Fruit fly (Drosophila melanogaster): ENCODE results near the gene PRL-1.

The PRL-1 gene

DNA sequence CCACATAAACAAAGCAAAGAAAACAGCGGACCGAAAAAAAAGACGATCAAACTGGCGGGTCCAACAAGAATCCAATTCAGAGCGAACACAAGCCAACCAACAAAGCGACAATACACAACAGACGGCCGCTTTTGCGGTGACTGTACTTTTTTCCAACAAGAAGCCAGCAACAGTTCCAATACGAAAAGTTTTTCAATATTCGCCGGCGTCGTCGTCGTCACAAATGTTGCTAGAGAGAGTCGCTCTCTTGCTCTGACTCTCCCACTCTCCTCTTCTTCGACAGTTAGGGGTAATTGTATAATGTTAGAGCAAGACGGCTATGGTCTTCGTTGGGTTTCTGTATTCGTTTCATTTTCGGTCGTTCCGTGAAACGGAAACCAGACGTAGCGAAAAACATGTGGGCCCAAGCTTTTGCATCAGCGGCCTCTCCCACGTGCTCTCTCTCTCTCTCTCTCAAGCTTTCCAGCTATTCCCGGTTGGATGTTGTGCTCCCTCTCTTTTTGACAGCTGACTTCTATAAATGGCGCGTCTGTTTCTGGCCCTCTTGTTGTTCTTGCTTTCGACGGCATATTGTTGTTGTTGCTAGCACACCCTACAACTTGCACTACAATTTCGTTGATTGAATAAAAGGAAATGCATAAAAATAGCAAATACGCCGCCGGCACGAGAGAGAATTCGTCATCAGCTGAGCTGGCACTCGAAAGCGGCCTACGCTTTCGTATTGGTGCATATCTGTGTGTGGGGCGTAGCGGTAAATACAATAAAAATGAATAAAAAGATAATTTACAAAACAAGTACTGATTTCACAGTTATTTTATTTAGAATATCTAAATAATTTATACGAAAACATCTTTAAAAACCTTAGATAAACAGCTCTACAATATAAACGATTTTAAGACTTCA lies 12.1 kb upstream of the PRL-1 start:
- no peak for TF ChIP-seq lola (GFP tag; optimal IDR thresholded peaks at IDR 0.05)
- TF ChIP-seq N (GFP tag; optimal IDR thresholded peaks at IDR 0.05) = no peak
- peak; percentile 65 for TF ChIP-seq fru (GFP tag; optimal IDR thresholded peaks at IDR 0.05)
- TF ChIP-seq Dfd (GFP tag; optimal IDR thresholded peaks at IDR 0.05) = no peak
- peak; percentile 79 for TF ChIP-seq Vsx2 (GFP tag; optimal IDR thresholded peaks at IDR 0.05; ENCODE audit: partially characterized antibody)
- TF ChIP-seq Hnf4 (GFP tag; optimal IDR thresholded peaks at IDR 0.05) = peak; percentile 41
- TF ChIP-seq jim (GFP tag; optimal IDR thresholded peaks at IDR 0.05) = no peak
- TF ChIP-seq h (GFP tag; optimal IDR thresholded peaks at IDR 0.05) = peak; percentile 87
- TF ChIP-seq Abd-B (GFP tag; optimal IDR thresholded peaks at IDR 0.05) = no peak
- peak; percentile 62 for TF ChIP-seq HLH106 (tag; optimal IDR thresholded peaks at IDR 0.05)
- TF ChIP-seq psq (GFP tag; optimal IDR thresholded peaks at IDR 0.05) = peak; percentile 63
- peak; percentile 59 for TF ChIP-seq dmrt93B (GFP tag; optimal IDR thresholded peaks at IDR 0.05)
- TF ChIP-seq Hr83 (GFP tag; optimal IDR thresholded peaks at IDR 0.05; ENCODE audit: poor library complexity, severe bottlenecking) = peak; percentile 78
- TF ChIP-seq br (GFP tag; optimal IDR thresholded peaks at IDR 0.05) = peak; percentile 89
- no peak for TF ChIP-seq sv (GFP tag; optimal IDR thresholded peaks at IDR 0.05)
- peak; percentile 85 for TF ChIP-seq Myc (optimal IDR thresholded peaks at IDR 0.05)
- TF ChIP-seq Hr78 (GFP tag; optimal IDR thresholded peaks at IDR 0.05) = no peak
- TF ChIP-seq foxo (GFP tag; optimal IDR thresholded peaks at IDR 0.05) = peak in 1 of 2 experiments; percentile 44
- TF ChIP-seq GATAd (GFP tag; optimal IDR thresholded peaks at IDR 0.05) = no peak
- TF ChIP-seq woc (GFP tag; optimal IDR thresholded peaks at IDR 0.05) = peak; percentile 9
- TF ChIP-seq Mio (GFP tag; optimal IDR thresholded peaks at IDR 0.05) = no peak
- peak; percentile 76 for TF ChIP-seq sage (GFP tag; optimal IDR thresholded peaks at IDR 0.05)
- TF ChIP-seq CG32264 (GFP tag; optimal IDR thresholded peaks at IDR 0.05) = peak; percentile 70
- peak; percentile 78 for TF ChIP-seq OdsH (GFP tag; optimal IDR thresholded peaks at IDR 0.05)
- peak; percentile 23 for TF ChIP-seq Rel (GFP tag; optimal IDR thresholded peaks at IDR 0.05)
- peak; percentile 76 for TF ChIP-seq Rel (tag; optimal IDR thresholded peaks at IDR 0.05)
- TF ChIP-seq tai (GFP tag; optimal IDR thresholded peaks at IDR 0.05) = no peak
- peak; percentile 89 for TF ChIP-seq Sp1 (GFP tag; optimal IDR thresholded peaks at IDR 0.05)
- peak; percentile 70 for TF ChIP-seq brk (GFP tag; optimal IDR thresholded peaks at IDR 0.05)
- peak; percentile 92 for TF ChIP-seq Dif (GFP tag; optimal IDR thresholded peaks at IDR 0.05; ENCODE audit: partially characterized antibody)
- TF ChIP-seq dsf (GFP tag; optimal IDR thresholded peaks at IDR 0.05; ENCODE audit: borderline replicate concordance) = no peak
- TF ChIP-seq pan (optimal IDR thresholded peaks at IDR 0.05) = no peak
- TF ChIP-seq dl (GFP tag; optimal IDR thresholded peaks at IDR 0.05; ENCODE audit: insufficient read depth in 1 of 2, partially characterized antibody in 2 of 2) = peak; percentile 77 to 91
- TF ChIP-seq Jra (GFP tag; optimal IDR thresholded peaks at IDR 0.05) = no peak
- TF ChIP-seq ey (GFP tag; optimal IDR thresholded peaks at IDR 0.05) = peak; percentile 26
- peak; percentile 89 for TF ChIP-seq rgr (GFP tag; optimal IDR thresholded peaks at IDR 0.05)
- peak; percentile 74 for TF ChIP-seq CG9705 (GFP tag; optimal IDR thresholded peaks at IDR 0.05)
- TF ChIP-seq usp (GFP tag; optimal IDR thresholded peaks at IDR 0.05) = no peak
- TF ChIP-seq CrebA (GFP tag; optimal IDR thresholded peaks at IDR 0.05; ENCODE audit: borderline replicate concordance) = no peak

DNA sequence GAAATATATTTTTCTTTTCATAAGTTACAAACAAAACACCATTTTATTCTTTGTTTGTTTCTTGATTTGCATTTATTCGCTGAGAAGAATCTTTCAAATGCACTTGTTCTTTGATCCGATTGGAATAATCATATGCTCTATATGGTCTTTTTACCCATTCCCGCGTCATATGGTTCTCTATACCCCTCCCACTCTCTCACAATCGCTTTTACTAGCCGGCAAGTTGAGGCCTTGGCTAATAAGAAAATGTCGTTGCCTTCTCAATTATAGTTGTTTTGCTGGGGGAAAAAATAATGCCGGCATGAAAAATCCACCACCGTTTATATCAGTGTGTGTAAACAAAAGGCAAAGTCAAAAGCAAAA lies 11.4 kb upstream of the PRL-1 start:
- TF ChIP-seq h (GFP tag; optimal IDR thresholded peaks at IDR 0.05) = no peak
- no peak for TF ChIP-seq Dif (GFP tag; optimal IDR thresholded peaks at IDR 0.05; ENCODE audit: partially characterized antibody)
- TF ChIP-seq OdsH (GFP tag; optimal IDR thresholded peaks at IDR 0.05) = no peak
- no peak for TF ChIP-seq CG9705 (GFP tag; optimal IDR thresholded peaks at IDR 0.05)
- TF ChIP-seq Mio (GFP tag; optimal IDR thresholded peaks at IDR 0.05) = no peak
- no peak for TF ChIP-seq foxo (GFP tag; optimal IDR thresholded peaks at IDR 0.05)

All from whole organism, wandering third instar larva.